Worm (Caenorhabditis elegans): ENCODE results near the gene W03A5.1.

DNA sequence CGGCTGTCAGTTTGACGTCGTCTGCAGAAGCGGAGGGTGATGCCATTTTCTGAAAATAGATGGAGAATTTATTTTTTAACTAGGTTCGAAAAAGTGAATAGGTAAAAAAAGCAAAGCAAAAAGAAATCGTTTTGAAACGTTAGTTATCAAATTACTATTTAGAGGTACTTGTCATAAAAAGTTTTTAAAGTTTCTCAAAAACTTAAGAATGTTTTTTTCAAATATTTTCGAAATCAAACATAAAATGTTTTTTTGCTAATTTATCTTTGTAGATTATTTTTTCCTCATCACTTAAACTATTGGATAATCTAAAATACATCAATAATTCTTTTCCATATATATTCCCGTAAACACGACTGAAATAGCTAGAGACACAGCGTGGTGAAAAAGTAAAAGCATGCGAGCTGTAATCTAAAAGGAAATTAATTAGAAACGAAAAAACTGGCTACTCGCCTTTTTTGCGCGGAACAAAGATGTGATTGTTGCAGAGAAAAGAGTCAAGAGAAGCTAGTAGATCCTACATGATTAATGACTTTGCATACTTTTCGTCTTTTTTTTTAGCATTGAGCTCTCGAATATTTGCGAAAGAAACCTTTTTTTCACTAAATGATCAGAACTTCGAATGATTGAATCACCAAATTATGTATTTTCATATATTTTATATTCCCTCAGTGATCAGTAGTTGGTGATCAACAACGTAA lies 36.3 kb upstream of the W03A5.1 start, which contains the start of gene szy-2:
- no peak for TF ChIP-seq ceh-6 (GFP tag; optimal IDR thresholded peaks at IDR 0.05)
- TF ChIP-seq ceh-48 (tag; optimal IDR thresholded peaks at IDR 0.05), result no peak
- TF ChIP-seq sox-2 (GFP tag; IDR thresholded peaks at IDR 0.05), result no peak
- no peak for TF ChIP-seq ref-2 (tag; optimal IDR thresholded peaks at IDR 0.05)
- TF ChIP-seq T23F11.4 (GFP tag; optimal IDR thresholded peaks at IDR 0.05), result no peak
- TF ChIP-seq nfya-1 (tag; optimal IDR thresholded peaks at IDR 0.05), result no peak
- no peak for TF ChIP-seq pqm-1 (tag; optimal IDR thresholded peaks at IDR 0.05)
- no peak for TF ChIP-seq ceh-24 (tag; optimal IDR thresholded peaks at IDR 0.05)
- TF ChIP-seq pag-3 (tag; optimal IDR thresholded peaks at IDR 0.05; ENCODE audit: borderline replicate concordance), result no peak
